Worm (Caenorhabditis elegans) whole organism, midembryonic: ENCODE data around the gene pcdr-1.

Experiments
- T22C8.4 ChIP-seq: fragments of 200-800 bp; sonication (Bioruptor generic); IDR thresholded peaks from 2 replicates; pipeline ENCODE4 v1.3.6; 2022; ENCODE audit warnings: missing genetic modification characterization, missing compliant biosample characterization
- cog-1 ChIP-seq: sonication (generic microtip); optimal IDR thresholded peaks from 2 replicates; lab custom pipeline; 2016; ENCODE audit warnings: missing genetic modification characterization, missing compliant biosample characterization
- ztf-29 ChIP-seq: fragments of 200-800 bp; sonication (Bioruptor generic); IDR thresholded peaks from 2 replicates; pipeline ENCODE4 v1.3.6; 2022; ENCODE audit warnings: missing genetic modification reagents, missing genetic modification characterization, missing compliant biosample characterization

ce11 chrX:15630340-15630739, 36.2 kb upstream of the pcdr-1 start, which contains the start of gene K09E9.4:
- TF ChIP-seq ztf-29 (GFP tag; lab: Robert Waterston, UW), result no peak
- no peak for TF ChIP-seq T22C8.4 (GFP tag; lab: Robert Waterston, UW)
- no peak for TF ChIP-seq cog-1 (tag; lab: Kevin White, UChicago)
